Worm (Caenorhabditis elegans) whole organism, L4 larva: ENCODE data around the gene srab-16.

Experiments
- F44E2.7 ChIP-seq: fragments of 200-800 bp; sonication (Bioruptor generic); IDR thresholded peaks from 2 replicates; pipeline ENCODE4 v2.1.2; 2022; ENCODE audit warnings: missing genetic modification characterization, missing compliant biosample characterization
- daf-19 ChIP-seq: fragments of 200-800 bp; sonication (Bioruptor generic); conservative IDR thresholded peaks from 2 replicates; pipeline ENCODE4 v1.3.6; 2022; ENCODE audit warnings: missing genetic modification characterization, missing compliant biosample characterization
- pqm-1 ChIP-seq: sonication (generic microtip); optimal IDR thresholded peaks from 2 replicates; lab custom pipeline; 2017; ENCODE audit warnings: missing biosample characterization, missing genetic modification characterization

DNA sequence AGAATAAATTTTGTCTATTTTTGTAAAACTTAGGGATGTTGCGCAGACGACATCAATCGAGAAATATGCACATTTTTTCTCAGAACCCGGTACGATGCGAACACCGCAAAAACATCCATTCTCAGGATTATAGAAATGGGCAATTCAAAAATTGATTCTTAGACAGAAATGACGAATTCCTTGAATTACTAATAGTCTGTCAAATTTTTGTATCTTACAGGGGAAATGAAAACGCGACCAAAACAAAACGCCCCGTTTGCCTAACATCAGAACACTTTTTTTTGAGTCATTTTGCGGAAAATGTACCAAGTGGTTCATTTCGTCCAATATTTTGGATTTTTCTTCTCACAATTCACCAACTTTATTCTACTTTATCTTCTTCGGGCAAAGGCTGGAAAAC is 39.2 kb upstream of the srab-16 start, which contains the start of gene str-134:
- no peak for TF ChIP-seq daf-19 (GFP tag; lab: Robert Waterston, UW)
- no peak for TF ChIP-seq pqm-1
- no peak for TF ChIP-seq F44E2.7 (GFP tag; lab: Robert Waterston, UW)
